Worm (Caenorhabditis elegans) whole organism, L4 larva: ENCODE data around the gene rhi-1.
A peak's percentile ranks its signal among the peaks of the same experiment; 100 is the strongest.

ENCODE experiments used
- F10B5.3 ChIP-seq: sonication (generic microtip); optimal IDR thresholded peaks from 2 replicates; lab custom pipeline; 2016; ENCODE audit warnings: mild to moderate bottlenecking, missing genetic modification characterization, missing compliant biosample characterization
- F44E2.7 ChIP-seq: fragments of 200-800 bp; sonication (Bioruptor generic); IDR thresholded peaks from 2 replicates; pipeline ENCODE4 v2.1.2; 2022; ENCODE audit warnings: missing genetic modification characterization, missing compliant biosample characterization
- Y5F2A.4 ChIP-seq: fragments of 200-800 bp; sonication (Bioruptor generic); optimal IDR thresholded peaks from 2 replicates; lab custom pipeline; 2018; ENCODE audit warnings: mild to moderate bottlenecking, missing genetic modification characterization, missing compliant biosample characterization
- aha-1 ChIP-seq: fragments of 150-350 bp; peaks from one replicate; lab custom pipeline; 2014; ENCODE audit warnings: missing biosample characterization, missing genetic modification characterization
- attf-4 ChIP-seq: sonication (generic microtip); optimal IDR thresholded peaks from 3 replicates; lab custom pipeline; 2017; ENCODE audit warnings: missing biosample characterization, missing genetic modification characterization
- ceh-20 ChIP-seq: fragments of 200-800 bp; sonication (Bioruptor generic); IDR thresholded peaks from 2 replicates; pipeline ENCODE4 v1.3.6; 2022; ENCODE audit warnings: missing genetic modification reagents, missing genetic modification characterization, missing compliant biosample characterization
- ceh-28 ChIP-seq: fragments of 150-350 bp; optimal IDR thresholded peaks from 2 replicates; lab custom pipeline; 2014; ENCODE audit warnings: missing biosample characterization, missing genetic modification reagents, missing genetic modification characterization
- ceh-44 ChIP-seq: fragments of 200-800 bp; sonication (Bioruptor generic); IDR thresholded peaks from 2 replicates; pipeline ENCODE4 v1.3.6; 2022; ENCODE audit warnings: missing genetic modification reagents, missing genetic modification characterization, missing compliant biosample characterization
- daf-16 ChIP-seq, 3 experiments: sonication (generic microtip); optimal IDR thresholded peaks; 2 replicates each; lab custom pipeline; 2016 to 2017; ENCODE audit warnings: missing genetic modification characterization in 3 of 3, missing genetic modification reagents in 3 of 3, mild to moderate bottlenecking in 2 of 3, missing compliant biosample characterization in 2 of 3, missing biosample characterization in 1 of 3, moderate library complexity in 1 of 3
- daf-19 ChIP-seq: fragments of 200-800 bp; sonication (Bioruptor generic); conservative IDR thresholded peaks from 2 replicates; pipeline ENCODE4 v1.3.6; 2022; ENCODE audit warnings: missing genetic modification characterization, missing compliant biosample characterization
- dmd-6 ChIP-seq: fragments of 200-800 bp; sonication (Bioruptor generic); IDR thresholded peaks from 2 replicates; pipeline ENCODE4 v1.3.6; 2022; ENCODE audit warnings: missing genetic modification reagents, missing genetic modification characterization, missing compliant biosample characterization
- dve-1 ChIP-seq: sonication (generic microtip); optimal IDR thresholded peaks from 2 replicates; lab custom pipeline; 2017; ENCODE audit warnings: antibody characterized with exemption, mild to moderate bottlenecking, missing genetic modification characterization, missing compliant biosample characterization; ENCODE audit not compliant: insufficient read depth
- hlh-11 ChIP-seq: fragments of 200-800 bp; sonication (Bioruptor generic); optimal IDR thresholded peaks from 2 replicates; lab custom pipeline; 2018; ENCODE audit warnings: mild to moderate bottlenecking, missing genetic modification characterization, missing compliant biosample characterization
- hlh-30 ChIP-seq: sonication (generic microtip); optimal IDR thresholded peaks from 2 replicates; lab custom pipeline; 2017; ENCODE audit warnings: antibody characterized with exemption, mild to moderate bottlenecking, missing genetic modification characterization, missing compliant biosample characterization; ENCODE audit not compliant: insufficient read depth
- lim-7 ChIP-seq: fragments of 200-800 bp; sonication (Bioruptor generic); IDR thresholded peaks from 2 replicates; pipeline ENCODE4 v1.3.6; 2022; ENCODE audit warnings: missing genetic modification characterization, missing compliant biosample characterization
- lin-15B ChIP-seq: fragments of 150-350 bp; sonication (generic microtip); optimal IDR thresholded peaks from 3 replicates; lab custom pipeline; 2014; ENCODE audit warnings: missing biosample characterization, missing genetic modification characterization
- lin-39 ChIP-seq: fragments of 150-350 bp; optimal IDR thresholded peaks from 2 replicates; lab custom pipeline; 2014; ENCODE audit warnings: missing biosample characterization, missing genetic modification reagents, missing genetic modification characterization
- lsy-2 ChIP-seq, 2 experiments: fragments of 150-350 bp in 1 of 2; sonication (generic microtip) in 1 of 2; optimal IDR thresholded peaks; 2 replicates each; lab custom pipeline; 2014 to 2017; ENCODE audit warnings: missing biosample characterization in 2 of 2, missing genetic modification characterization in 2 of 2
- mdl-1 ChIP-seq, 2 experiments: fragments of 150-350 bp in 1 of 2; sonication (generic microtip) in 1 of 2; optimal IDR thresholded peaks; 2 replicates each; lab custom pipeline; 2014 to 2017; ENCODE audit warnings: missing biosample characterization in 2 of 2, missing genetic modification characterization in 2 of 2
- mes-2 ChIP-seq: sonication (generic microtip); optimal IDR thresholded peaks from 2 replicates; lab custom pipeline; 2016; ENCODE audit warnings: missing genotype, mild to moderate bottlenecking, missing genetic modification characterization, missing compliant biosample characterization; ENCODE audit not compliant: poor library complexity, severe bottlenecking
- mxl-2 ChIP-seq: fragments of 200-800 bp; sonication (Bioruptor generic); conservative IDR thresholded peaks from 2 replicates; pipeline ENCODE4 v1.3.6; 2022; ENCODE audit warnings: missing genetic modification reagents, missing genetic modification characterization, missing compliant biosample characterization
- nhr-11 ChIP-seq: fragments of 150-350 bp; optimal IDR thresholded peaks from 2 replicates; lab custom pipeline; 2014; ENCODE audit warnings: missing biosample characterization, missing genetic modification characterization
- nhr-111 ChIP-seq: fragments of 200-800 bp; sonication (Bioruptor generic); optimal IDR thresholded peaks from 2 replicates; lab custom pipeline; 2018; ENCODE audit warnings: mild to moderate bottlenecking, missing genetic modification characterization, missing compliant biosample characterization
- nhr-28 ChIP-seq: fragments of 150-350 bp; optimal IDR thresholded peaks from 2 replicates; lab custom pipeline; 2014; ENCODE audit warnings: missing biosample characterization, missing genetic modification characterization
- nhr-48 ChIP-seq: sonication (generic microtip); optimal IDR thresholded peaks from 2 replicates; lab custom pipeline; 2016; ENCODE audit warnings: mild to moderate bottlenecking, missing genetic modification characterization, missing compliant biosample characterization
- nhr-76 ChIP-seq: fragments of 150-350 bp; optimal IDR thresholded peaks from 2 replicates; lab custom pipeline; 2014; ENCODE audit warnings: missing biosample characterization, missing genetic modification characterization
- nhr-77 ChIP-seq: fragments of 150-350 bp; optimal IDR thresholded peaks from 2 replicates; lab custom pipeline; 2014; ENCODE audit warnings: missing biosample characterization, missing genetic modification characterization
- php-3 ChIP-seq: fragments of 200-800 bp; sonication (Bioruptor generic); IDR thresholded peaks from 2 replicates; pipeline ENCODE4 v1.3.6; 2022; ENCODE audit warnings: missing genetic modification reagents, missing genetic modification characterization, missing compliant biosample characterization
- pqm-1 ChIP-seq: sonication (generic microtip); optimal IDR thresholded peaks from 2 replicates; lab custom pipeline; 2017; ENCODE audit warnings: missing biosample characterization, missing genetic modification characterization
- sdz-12 ChIP-seq: fragments of 200-800 bp; sonication (Bioruptor generic); optimal IDR thresholded peaks from 2 replicates; lab custom pipeline; 2018; ENCODE audit warnings: mild to moderate bottlenecking, missing genetic modification characterization, missing compliant biosample characterization
- spr-1 ChIP-seq: sonication (generic microtip); optimal IDR thresholded peaks from 2 replicates; lab custom pipeline; 2016; ENCODE audit warnings: mild to moderate bottlenecking, missing genetic modification characterization, missing compliant biosample characterization
- tag-97 ChIP-seq: fragments of 200-800 bp; sonication (Bioruptor generic); IDR thresholded peaks from 2 replicates; pipeline ENCODE4 v1.3.6; 2022; ENCODE audit warnings: missing genetic modification characterization, missing compliant biosample characterization
- tra-1 ChIP-seq: fragments of 200-800 bp; sonication (Bioruptor generic); IDR thresholded peaks from 2 replicates; pipeline ENCODE4 v1.3.6; 2022; ENCODE audit warnings: missing genetic modification reagents, missing genetic modification characterization, missing compliant biosample characterization
- unc-62 ChIP-seq, 3 experiments: fragments of 150-350 bp in 1 of 3; sonication (generic microtip); optimal IDR thresholded peaks in 2 of 3; peaks in 1 of 3; 1 replicate in 1 of 3; 2 replicates in 2 of 3; lab custom pipeline; 2014 to 2017; ENCODE audit warnings: missing biosample characterization in 3 of 3, missing genetic modification characterization in 3 of 3, missing genetic modification reagents in 3 of 3, missing genotype in 1 of 3
- zip-11 ChIP-seq: fragments of 200-800 bp; sonication (Bioruptor generic); IDR thresholded peaks from 2 replicates; pipeline ENCODE4 v1.3.6; 2022; ENCODE audit warnings: missing genetic modification characterization, missing compliant biosample characterization

Gene rhi-1

DNA sequence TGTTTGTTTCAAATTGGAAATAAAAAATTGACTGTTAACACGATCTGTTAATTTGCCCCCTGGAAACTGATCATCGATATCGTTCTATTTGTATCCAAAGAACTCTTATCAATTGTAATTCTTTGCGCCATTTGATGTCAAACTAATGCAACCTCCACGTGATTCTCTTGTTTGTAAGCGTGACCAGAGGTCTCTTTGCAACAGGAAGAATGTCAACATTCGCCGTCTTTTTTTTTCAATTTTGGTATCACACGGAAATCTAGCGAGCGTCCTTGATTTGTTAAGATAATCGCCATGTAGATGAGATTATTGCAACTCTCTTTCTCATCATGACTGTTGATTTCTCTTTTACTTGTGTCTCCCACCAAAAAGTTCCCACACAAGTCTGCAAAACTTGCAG lies 20.6 kb downstream of the rhi-1 start (continued):
- TF ChIP-seq nhr-111 (no peak), F44E2.7 (no peak), nhr-48 (tag; lab: Kevin White, UChicago) (peak; percentile 78), mdl-1 (tag; optimal IDR thresholded peaks at IDR 0.05; lab: Kevin White, UChicago) (peak; percentile 23 to 84), dve-1 (tag; lab: Kevin White, UChicago) (peak; percentile 66), lin-15B (tag; lab: Kevin White, UChicago) (no peak), Y5F2A.4 (GFP tag; lab: Kevin White, UChicago) (no peak), mes-2 (peak; percentile 51), lim-7 (GFP tag; lab: Robert Waterston, UW) (no peak), hlh-11 (tag; lab: Kevin White, UChicago) (peak; percentile 85), ceh-28 (tag; lab: Kevin White, UChicago) (no peak), nhr-28 (tag; lab: Kevin White, UChicago) (peak; percentile 89), daf-19 (no peak), tag-97 (no peak), hlh-30 (tag; lab: Kevin White, UChicago) (peak; percentile 92), attf-4 (tag; lab: Kevin White, UChicago) (no peak), spr-1 (no peak), ceh-44 (no peak), lin-39 (tag; lab: Kevin White, UChicago) (no peak), aha-1 (peak; percentile 96), zip-11 (GFP tag; lab: Robert Waterston, UW) (no peak), daf-16 (GFP tag; optimal IDR thresholded peaks at IDR 0.05; lab: Kevin White, UChicago) (no peak), daf-16 (tag; optimal IDR thresholded peaks at IDR 0.05; lab: Kevin White, UChicago) (peak; percentile 67)

DNA sequence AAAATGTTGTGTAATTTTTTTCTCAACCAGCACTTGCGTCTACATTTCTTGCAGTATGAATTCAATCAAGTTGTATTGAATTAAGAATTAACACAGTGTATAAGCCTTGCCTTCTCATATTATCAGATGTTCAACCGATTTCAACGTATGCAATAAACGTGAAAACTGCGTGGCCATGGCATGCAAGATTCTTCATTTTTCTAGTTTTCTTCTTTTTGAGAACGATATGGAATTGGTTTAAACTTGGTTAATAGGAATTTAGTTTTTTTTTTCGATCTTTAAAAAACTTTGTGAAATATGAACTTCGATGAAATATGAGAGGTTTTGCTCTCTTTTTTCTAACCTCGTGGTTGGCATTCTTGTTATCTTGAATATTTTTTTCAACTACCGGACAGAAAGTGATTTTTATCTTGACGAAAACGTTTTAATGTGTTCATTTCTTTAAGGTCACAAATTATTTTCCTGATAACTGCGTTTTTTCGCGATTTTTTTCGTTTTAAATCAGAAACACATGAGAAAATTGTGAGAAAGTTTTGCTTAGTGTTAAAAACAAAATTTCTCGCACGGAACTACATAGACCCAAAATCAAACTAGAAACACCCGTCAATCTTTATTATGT lies 22.2 kb downstream of the rhi-1 start:
- peak in 1 of 2 experiments; percentile 20 for TF ChIP-seq lsy-2 (tag; optimal IDR thresholded peaks at IDR 0.05; lab: Kevin White, UChicago)
- peak in 1 of 2 experiments; percentile 57 for TF ChIP-seq unc-62 (GFP tag; optimal IDR thresholded peaks at IDR 0.05 in 1 of 2; lab: Kevin White, UChicago)
- TF ChIP-seq unc-62 (tag; optimal IDR thresholded peaks at IDR 0.05; lab: Kevin White, UChicago): no peak
- TF ChIP-seq pqm-1 (tag; lab: Kevin White, UChicago): peak; percentile 78
- 0 out of 2 replicates have a peak, but pooled peaks have one; percentile 5 for TF ChIP-seq tra-1 (GFP tag; lab: Robert Waterston, UW)
- TF ChIP-seq hlh-11 (tag; lab: Kevin White, UChicago): peak; percentile 59
- TF ChIP-seq tag-97: no peak
- TF ChIP-seq ceh-20: 0 out of 2 replicates have a peak, but pooled peaks have one; percentile 9
- no peak for TF ChIP-seq nhr-76 (tag; lab: Kevin White, UChicago)
- peak; percentile 24 for TF ChIP-seq nhr-48 (tag; lab: Kevin White, UChicago)
- no peak for TF ChIP-seq F10B5.3 (tag; lab: Kevin White, UChicago)
- peak; percentile 75 for TF ChIP-seq nhr-28 (tag; lab: Kevin White, UChicago)
- no peak for TF ChIP-seq F44E2.7
- peak; percentile 84 for TF ChIP-seq dmd-6
- TF ChIP-seq Y5F2A.4 (GFP tag; lab: Kevin White, UChicago): no peak
- TF ChIP-seq hlh-30 (tag; lab: Kevin White, UChicago): peak; percentile 50
- peak; percentile 75 for TF ChIP-seq aha-1
- TF ChIP-seq nhr-77 (tag; lab: Kevin White, UChicago): peak; percentile 51
- TF ChIP-seq mdl-1 (tag; optimal IDR thresholded peaks at IDR 0.05; lab: Kevin White, UChicago): peak in 1 of 2 experiments; percentile 65
- no peak for TF ChIP-seq nhr-11 (tag; lab: Kevin White, UChicago)
- 0 out of 2 replicates have a peak, but pooled peaks have one; percentile 42 for TF ChIP-seq php-3
- peak; percentile 71; the same call in 1 of the 2 replicates for TF ChIP-seq mxl-2 (GFP tag; lab: Robert Waterston, UW)
- TF ChIP-seq dve-1 (tag; lab: Kevin White, UChicago): peak; percentile 71
- TF ChIP-seq sdz-12 (GFP tag; lab: Kevin White, UChicago): no peak
- TF ChIP-seq daf-16 (GFP tag; optimal IDR thresholded peaks at IDR 0.05; lab: Kevin White, UChicago): no peak
- peak; percentile 43 for TF ChIP-seq daf-16 (tag; optimal IDR thresholded peaks at IDR 0.05; lab: Kevin White, UChicago)
